Worm (Caenorhabditis elegans): ENCODE results near the gene pezo-1.
A peak's percentile ranks its signal among the peaks of the same experiment; 100 is the strongest.
"Not testable (repeated sequence)": the region's sequence is repeated elsewhere in the genome, so short reads cannot be mapped to it uniquely, and the experiment has no call there.

Gene pezo-1

DNA sequence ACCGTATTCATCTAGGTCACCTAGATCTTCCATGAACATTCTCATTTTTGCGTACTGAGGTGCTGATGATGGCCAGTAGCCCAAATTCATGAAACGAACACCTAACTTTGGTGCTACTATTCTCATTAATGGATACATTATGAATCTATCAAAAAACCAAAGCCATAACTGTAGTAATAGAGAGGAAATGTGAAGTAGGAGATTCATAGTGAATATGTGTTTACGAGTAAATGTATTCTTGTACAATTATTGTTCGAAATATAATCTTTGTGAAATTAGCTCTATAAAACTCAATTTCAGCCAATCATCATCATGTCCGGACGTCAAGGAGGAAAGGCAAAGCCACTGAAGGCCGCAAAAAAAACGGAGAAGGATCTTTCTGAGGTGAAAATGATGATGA lies 47.2 kb downstream of the pezo-1 start, which contains the start of the genes F49C12.11 and nemt-1:
TSS of gene F49C12.11 (plus strand) at position 301 of the 400 bp plus-strand sequence.
TSS of gene nemt-1 (minus strand) at position 360 of the 400 bp plus-strand sequence.
- TF ChIP-seq ztf-23 (GFP tag; IDR thresholded peaks at IDR 0.05) = no peak
- no peak for TF ChIP-seq T22C8.4 (GFP tag; IDR thresholded peaks at IDR 0.05)
- TF ChIP-seq flt-1 (GFP tag; IDR thresholded peaks at IDR 0.05) = no peak
- no peak for TF ChIP-seq ztf-29 (GFP tag; IDR thresholded peaks at IDR 0.05)
- TF ChIP-seq cog-1 (tag; optimal IDR thresholded peaks at IDR 0.05) = no peak
- no peak for TF ChIP-seq ref-1 (GFP tag; conservative IDR thresholded peaks at IDR 0.05)
- TF ChIP-seq tab-1 (GFP tag; IDR thresholded peaks at IDR 0.05) = no peak
- no peak for TF ChIP-seq klf-2 (GFP tag; conservative IDR thresholded peaks at IDR 0.05)
- TF ChIP-seq med-1 (GFP tag; optimal IDR thresholded peaks at IDR 0.05; ENCODE audit: insufficient read depth) = no peak

DNA sequence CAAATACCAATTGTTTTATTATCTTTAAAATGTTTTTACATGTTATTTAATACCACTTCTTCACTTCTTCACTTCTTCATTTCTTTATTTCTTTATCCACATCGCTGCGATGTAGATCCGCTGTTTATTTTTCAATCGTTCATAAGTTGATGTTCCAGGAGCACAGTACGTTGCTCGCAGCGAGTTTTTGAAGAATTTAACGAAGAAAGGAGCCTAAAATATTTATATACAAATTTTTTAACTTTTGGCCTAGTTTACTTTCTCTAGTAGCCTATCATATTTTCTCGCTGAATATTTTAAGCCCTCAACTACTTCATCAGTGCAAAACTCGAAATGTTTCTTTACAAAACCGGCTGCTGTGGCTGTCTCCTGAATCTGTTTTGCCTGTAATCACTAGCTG lies 48.2 kb downstream of the pezo-1 start:
- no peak for TF ChIP-seq med-1 (GFP tag; optimal IDR thresholded peaks at IDR 0.05; ENCODE audit: insufficient read depth)
- TF ChIP-seq tab-1 (GFP tag; IDR thresholded peaks at IDR 0.05) = no peak
- no peak for TF ChIP-seq ztf-29 (GFP tag; IDR thresholded peaks at IDR 0.05)
- no peak for TF ChIP-seq cog-1 (tag; optimal IDR thresholded peaks at IDR 0.05)
- no peak for TF ChIP-seq T22C8.4 (GFP tag; IDR thresholded peaks at IDR 0.05)
- TF ChIP-seq klf-2 (GFP tag; conservative IDR thresholded peaks at IDR 0.05) = no peak
- TF ChIP-seq ref-1 (GFP tag; conservative IDR thresholded peaks at IDR 0.05) = no peak
- TF ChIP-seq flt-1 (GFP tag; IDR thresholded peaks at IDR 0.05) = no peak
- TF ChIP-seq ztf-23 (GFP tag; IDR thresholded peaks at IDR 0.05) = no peak

DNA sequence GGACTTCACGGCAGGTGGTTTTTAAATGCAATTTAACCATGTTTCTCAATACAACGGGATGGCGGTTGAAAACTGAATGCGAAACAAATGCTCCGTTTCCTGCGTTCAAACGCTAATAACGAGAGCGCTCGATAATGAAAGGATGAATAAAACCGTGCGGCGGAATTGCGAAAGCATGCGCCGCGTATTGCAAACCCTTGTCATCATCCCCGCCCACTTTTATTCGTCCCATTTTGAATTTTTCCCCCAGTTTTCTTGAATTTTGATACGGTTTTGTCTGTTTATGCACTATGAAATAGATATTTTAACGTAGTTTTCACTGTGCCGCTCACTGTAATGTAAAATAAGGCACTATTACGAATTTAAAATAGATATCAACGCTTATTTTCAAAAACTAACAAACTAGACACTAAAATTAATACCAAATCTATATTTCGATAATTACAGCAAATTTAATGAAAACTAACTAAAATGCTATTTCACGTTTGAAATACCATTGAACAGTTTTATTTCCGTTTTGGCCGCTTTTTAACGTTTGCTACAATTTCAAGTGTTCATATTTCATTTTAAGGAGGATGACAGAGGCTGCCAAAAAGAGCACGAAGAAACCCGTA lies 50.1 kb downstream of the pezo-1 start, which contains the start of the genes F49C12.9 and rpn-7:
TSS of gene F49C12.9 (minus strand) at position 148 of the 614 bp plus-strand sequence.
TSS of gene rpn-7 (plus strand) at position 564 of the 614 bp plus-strand sequence.
- TF ChIP-seq ztf-29 (GFP tag; IDR thresholded peaks at IDR 0.05) (no peak), T22C8.4 (GFP tag; IDR thresholded peaks at IDR 0.05) (no peak), ref-1 (GFP tag; conservative IDR thresholded peaks at IDR 0.05) (no peak), tab-1 (GFP tag; IDR thresholded peaks at IDR 0.05) (peak; percentile 81), klf-2 (GFP tag; conservative IDR thresholded peaks at IDR 0.05) (no peak; the same call in 1 of the 2 replicates), med-1 (GFP tag; optimal IDR thresholded peaks at IDR 0.05; ENCODE audit: insufficient read depth) (peak; percentile 86), ztf-23 (GFP tag; IDR thresholded peaks at IDR 0.05) (peak; percentile 85), cog-1 (tag; optimal IDR thresholded peaks at IDR 0.05) (peak; percentile 52), flt-1 (GFP tag; IDR thresholded peaks at IDR 0.05) (no peak; the same call in none of the 2 replicates)

DNA sequence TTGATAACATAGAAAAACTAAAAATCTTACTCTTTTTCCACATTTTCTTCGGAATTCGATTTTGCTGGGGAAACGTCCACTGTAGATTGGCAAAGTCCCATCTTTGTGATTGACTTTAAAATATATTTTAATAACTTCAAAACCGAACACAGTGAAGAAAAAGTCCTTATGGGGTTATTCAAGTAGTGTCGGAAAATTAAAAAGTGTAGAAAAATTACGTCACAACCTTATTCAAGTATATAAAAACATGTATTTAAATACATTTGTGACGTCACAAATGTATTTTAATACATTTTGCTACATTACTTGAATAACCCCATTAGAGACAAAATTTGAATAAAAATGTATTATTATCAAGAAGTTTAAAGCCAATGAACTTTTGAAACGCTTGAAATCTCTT lies 53.5 kb downstream of the pezo-1 start, which contains the start of gene F49C12.7:
TSS of gene F49C12.7 (minus strand) at position 101 of the 400 bp plus-strand sequence.
- TF ChIP-seq ref-1 (GFP tag; conservative IDR thresholded peaks at IDR 0.05); ztf-29 (GFP tag; IDR thresholded peaks at IDR 0.05); ztf-23 (GFP tag; IDR thresholded peaks at IDR 0.05): not testable (repeated sequence)

DNA sequence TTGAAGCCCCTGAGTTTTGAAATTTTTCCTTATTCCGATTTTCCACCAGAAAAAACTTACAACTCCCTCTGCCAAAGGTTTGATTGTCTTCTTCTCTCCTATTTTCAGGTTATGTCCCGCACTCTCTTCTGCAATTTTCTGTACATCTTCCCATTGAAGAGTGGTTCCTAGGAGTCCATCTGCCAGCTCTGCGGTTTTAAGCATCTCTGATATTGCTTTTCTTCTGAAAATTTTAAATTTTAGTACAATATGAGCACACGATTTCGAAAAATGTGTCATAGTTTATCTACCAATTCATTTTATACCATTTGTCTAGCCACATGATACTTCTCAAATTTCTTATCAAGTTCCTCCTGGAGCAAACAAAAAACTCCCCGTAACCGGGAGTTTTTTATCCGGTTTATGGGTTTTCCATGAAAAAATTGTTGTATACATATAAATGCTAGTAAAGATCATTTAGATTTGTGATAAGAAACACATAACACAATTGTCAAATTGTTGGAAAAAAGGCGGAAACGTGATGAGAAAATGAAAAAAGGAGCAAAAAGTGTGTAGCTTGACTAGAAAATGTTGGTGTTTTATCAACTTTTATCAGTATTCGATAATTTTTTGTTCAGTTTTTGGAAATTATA lies 55.3 kb downstream of the pezo-1 start:
- TF ChIP-seq ref-1 (GFP tag; conservative IDR thresholded peaks at IDR 0.05) = no peak

DNA sequence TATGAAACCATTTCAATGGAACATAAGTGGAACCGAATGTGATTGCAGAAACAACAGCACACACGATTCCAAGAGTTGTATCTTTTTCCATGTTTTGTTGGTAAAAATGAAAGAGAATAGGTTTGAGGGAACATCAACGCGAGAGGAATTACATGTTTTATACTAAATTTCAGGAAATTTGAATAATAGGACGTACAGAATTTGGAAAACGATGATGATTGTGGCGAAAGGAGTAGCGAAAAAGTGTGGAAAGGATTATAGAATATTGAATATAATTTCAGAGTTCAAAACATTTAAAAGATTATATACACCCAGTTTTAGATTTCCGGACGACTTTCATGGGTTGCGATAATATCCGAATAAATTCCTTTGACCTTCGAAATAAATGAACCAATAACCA lies 57.3 kb downstream of the pezo-1 start, which contains the start of gene F49C12.6:
TSS of gene F49C12.6 (minus strand) at position 101 of the 400 bp plus-strand sequence.
- no peak for TF ChIP-seq flt-1 (GFP tag; IDR thresholded peaks at IDR 0.05)
- no peak for TF ChIP-seq klf-2 (GFP tag; conservative IDR thresholded peaks at IDR 0.05)
- TF ChIP-seq med-1 (GFP tag; optimal IDR thresholded peaks at IDR 0.05; ENCODE audit: insufficient read depth) = no peak

DNA sequence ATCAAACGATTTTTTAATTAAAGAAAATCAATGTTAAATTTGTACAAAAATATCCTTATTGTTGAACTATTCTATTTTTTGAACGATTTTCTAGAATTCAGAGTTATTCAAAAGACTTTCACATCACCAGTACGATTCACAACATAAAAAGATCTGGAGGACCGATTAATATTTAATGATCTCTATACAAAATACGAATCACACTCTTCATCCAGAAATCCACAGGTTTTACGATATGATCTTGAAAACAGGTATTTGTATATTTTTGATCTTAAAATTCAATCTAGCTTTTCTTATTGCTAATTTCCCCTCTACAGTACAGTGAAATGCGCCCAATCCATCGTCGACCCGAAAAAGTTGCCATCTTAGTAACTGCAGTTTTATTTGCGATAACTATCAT lies 61.7 kb downstream of the pezo-1 start, which contains the start of gene F49C12.5:
TSS of gene F49C12.5 (plus strand) at position 301 of the 400 bp plus-strand sequence.
- TF ChIP-seq flt-1 (GFP tag; IDR thresholded peaks at IDR 0.05) (no peak), ztf-23 (GFP tag; IDR thresholded peaks at IDR 0.05) (no peak), klf-2 (GFP tag; conservative IDR thresholded peaks at IDR 0.05) (no peak), cog-1 (tag; optimal IDR thresholded peaks at IDR 0.05) (no peak), ztf-29 (GFP tag; IDR thresholded peaks at IDR 0.05) (no peak), T22C8.4 (GFP tag; IDR thresholded peaks at IDR 0.05) (no peak), med-1 (GFP tag; optimal IDR thresholded peaks at IDR 0.05; ENCODE audit: insufficient read depth) (no peak), tab-1 (GFP tag; IDR thresholded peaks at IDR 0.05) (no peak), ref-1 (GFP tag; conservative IDR thresholded peaks at IDR 0.05) (no peak)

DNA sequence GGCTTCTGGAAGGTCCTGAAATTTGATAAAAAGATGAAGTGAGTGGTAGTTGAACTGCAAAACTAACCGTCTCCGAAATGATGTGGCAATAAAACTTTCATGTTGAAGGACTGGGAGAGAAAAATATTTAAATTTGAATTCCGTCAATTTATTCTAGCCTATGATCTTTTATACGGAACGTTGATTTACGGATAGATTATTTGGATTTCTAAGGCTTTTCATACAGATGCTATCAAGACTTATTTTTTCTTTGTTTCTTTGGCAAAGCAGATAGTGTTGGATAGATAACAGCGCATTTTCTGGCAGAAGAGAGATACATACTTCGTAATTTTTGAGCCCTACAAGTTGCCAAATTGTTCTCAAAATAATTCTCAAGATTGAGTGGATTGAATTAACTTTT lies 62.3 kb downstream of the pezo-1 start, which contains the start of gene F49C12.4:
TSS of gene F49C12.4 (minus strand) at position 101 of the 400 bp plus-strand sequence.
- TF ChIP-seq klf-2 (GFP tag; conservative IDR thresholded peaks at IDR 0.05) (no peak), ztf-23 (GFP tag; IDR thresholded peaks at IDR 0.05) (no peak)

DNA sequence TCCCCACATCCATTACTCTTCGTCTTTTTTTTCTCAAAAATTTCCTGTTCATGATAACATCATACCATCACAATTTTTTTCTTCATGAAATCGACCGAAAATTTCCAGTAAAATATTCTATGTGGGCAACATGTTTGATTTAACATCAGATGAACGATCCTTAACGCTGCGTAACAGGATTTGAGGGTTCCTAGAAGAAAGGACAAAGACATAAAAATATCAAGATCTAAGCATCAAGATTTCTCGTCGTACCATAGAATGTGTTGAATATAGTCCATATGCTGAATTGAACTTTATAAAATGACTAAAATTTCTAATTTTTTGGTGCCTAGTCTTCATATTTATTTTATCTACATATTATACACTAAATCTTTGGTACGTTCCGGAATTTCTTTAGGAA lies 66.2 kb downstream of the pezo-1 start, which contains the start of gene F49C12.3:
TSS of gene F49C12.3 (plus strand) at position 301 of the 400 bp plus-strand sequence.
- TF ChIP-seq ref-1 (GFP tag; conservative IDR thresholded peaks at IDR 0.05) (no peak), ztf-23 (GFP tag; IDR thresholded peaks at IDR 0.05) (no peak)

DNA sequence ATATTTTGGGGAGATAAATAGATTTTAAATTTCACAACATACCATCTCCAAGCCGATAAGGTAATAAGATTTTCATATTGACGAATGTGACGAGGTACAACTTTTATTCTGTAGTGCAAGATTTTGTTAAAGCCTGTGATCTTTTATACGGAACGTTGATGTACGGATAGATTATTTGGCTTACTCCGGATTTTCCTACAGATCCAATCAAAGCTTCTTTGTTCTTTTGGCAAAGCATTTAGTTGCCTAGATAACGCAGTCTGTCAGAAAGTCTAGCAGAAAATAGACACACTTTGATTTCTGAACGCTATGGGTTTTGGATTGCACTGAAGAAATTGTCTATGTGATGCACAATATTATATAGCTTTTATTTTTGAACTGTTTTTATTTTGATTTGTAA lies 67.2 kb downstream of the pezo-1 start, which contains the start of gene F49C12.2:
TSS of gene F49C12.2 (minus strand) at position 101 of the 400 bp plus-strand sequence.
- TF ChIP-seq flt-1 (GFP tag; IDR thresholded peaks at IDR 0.05) (no peak), ztf-29 (GFP tag; IDR thresholded peaks at IDR 0.05) (no peak), klf-2 (GFP tag; conservative IDR thresholded peaks at IDR 0.05) (no peak), ref-1 (GFP tag; conservative IDR thresholded peaks at IDR 0.05) (no peak), med-1 (GFP tag; optimal IDR thresholded peaks at IDR 0.05; ENCODE audit: insufficient read depth) (no peak), cog-1 (tag; optimal IDR thresholded peaks at IDR 0.05) (no peak), tab-1 (GFP tag; IDR thresholded peaks at IDR 0.05) (no peak), T22C8.4 (GFP tag; IDR thresholded peaks at IDR 0.05) (no peak), ztf-23 (GFP tag; IDR thresholded peaks at IDR 0.05) (no peak)
